Fruit fly (Drosophila melanogaster): ENCODE measurements around the gene CG10859.

dm6 chr2L:13376086-13376485 lies 22.4 kb downstream of the CG10859 start:
- no peak for TF ChIP-seq usp (GFP tag; optimal IDR thresholded peaks at IDR 0.05)
- TF ChIP-seq EcR (GFP tag; optimal IDR thresholded peaks at IDR 0.05), result no peak

Measured in whole organism.